Fruit fly (Drosophila melanogaster) whole organism, prepupa: ENCODE results near the gene Snx27.

Source experiments
- CG6163 ChIP-seq: fragments of 200-800 bp; sonication (Bioruptor generic); IDR thresholded peaks from 3 replicates; pipeline ENCODE4 v1.3.6; 2022; ENCODE audit warnings: missing biosample characterization, missing genetic modification characterization
- CG6276 ChIP-seq: fragments of 200-800 bp; sonication (Bioruptor generic); optimal IDR thresholded peaks from 2 replicates; lab custom pipeline; 2017; ENCODE audit warnings: missing biosample characterization, mild to moderate bottlenecking, missing genetic modification characterization
- CG6792 ChIP-seq: fragments of 200-800 bp; sonication (Bioruptor generic); optimal IDR thresholded peaks from 3 replicates; lab custom pipeline; 2016; ENCODE audit warnings: missing biosample characterization, missing genetic modification characterization
- Hr38 ChIP-seq: sonication (Bioruptor generic); optimal IDR thresholded peaks from 2 replicates; lab custom pipeline; 2016; ENCODE audit warnings: missing biosample characterization, missing genetic modification characterization
- Smox ChIP-seq: fragments of 200-800 bp; sonication (Bioruptor generic); optimal IDR thresholded peaks from 3 replicates; lab custom pipeline; 2016; ENCODE audit warnings: missing biosample characterization, missing genetic modification characterization
- salr ChIP-seq, 2 experiments: fragments of 200-800 bp; sonication (Bioruptor generic); optimal IDR thresholded peaks; 3 replicates each; lab custom pipeline; 2016 to 2018; ENCODE audit warnings: missing biosample characterization in 2 of 2, missing genetic modification characterization in 2 of 2, mild to moderate bottlenecking in 1 of 2

- TF ChIP-seq Hr38 (GFP tag; lab: Kevin White, UChicago) (no peak), salr (GFP tag; optimal IDR thresholded peaks at IDR 0.05; lab: Kevin White, UChicago) (no peak), CG6792 (GFP tag; lab: Kevin White, UChicago) (no peak), Smox (GFP tag; lab: Kevin White, UChicago) (no peak), CG6163 (GFP tag; lab: Robert Waterston, UW) (no peak), CG6276 (no peak)
Measured at dm6 chrX:5678178-5678470, 59.7 kb downstream of the Snx27 start.
